Worm (Caenorhabditis elegans) whole organism, L4 larva: ENCODE results near the gene T26C11.8.

ENCODE experiments used
- T20F7.1 ChIP-seq: fragments of 200-800 bp; sonication (Bioruptor generic); optimal IDR thresholded peaks from 2 replicates; lab custom pipeline; 2018; ENCODE audit warnings: mild to moderate bottlenecking, missing genetic modification characterization, missing compliant biosample characterization
- ZK337.2 ChIP-seq: fragments of 200-800 bp; sonication (Bioruptor generic); IDR thresholded peaks from 2 replicates; pipeline ENCODE4 v1.3.6; 2022; ENCODE audit warnings: missing genetic modification reagents, missing genetic modification characterization, missing compliant biosample characterization
- aha-1 ChIP-seq: fragments of 150-350 bp; peaks from one replicate; lab custom pipeline; 2014; ENCODE audit warnings: missing biosample characterization, missing genetic modification characterization
- aly-2 ChIP-seq: sonication (generic microtip); optimal IDR thresholded peaks from 2 replicates; lab custom pipeline; 2018; ENCODE audit warnings: missing biosample characterization, missing genetic modification characterization
- ceh-28 ChIP-seq: fragments of 150-350 bp; optimal IDR thresholded peaks from 2 replicates; lab custom pipeline; 2014; ENCODE audit warnings: missing biosample characterization, missing genetic modification reagents, missing genetic modification characterization
- ceh-62 ChIP-seq: sonication (generic microtip); optimal IDR thresholded peaks from 2 replicates; lab custom pipeline; 2017; ENCODE audit warnings: missing biosample characterization, missing genetic modification characterization
- ceh-82 ChIP-seq: sonication (generic microtip); optimal IDR thresholded peaks from 2 replicates; lab custom pipeline; 2017; ENCODE audit warnings: missing biosample characterization, missing genetic modification characterization
- daf-19 ChIP-seq: fragments of 200-800 bp; sonication (Bioruptor generic); conservative IDR thresholded peaks from 2 replicates; pipeline ENCODE4 v1.3.6; 2022; ENCODE audit warnings: missing genetic modification characterization, missing compliant biosample characterization
- daf-8 ChIP-seq: fragments of 200-800 bp; sonication (Bioruptor generic); IDR thresholded peaks from 2 replicates; pipeline ENCODE4 v1.3.6; 2022; ENCODE audit warnings: missing genetic modification characterization, missing compliant biosample characterization
- dpl-1 ChIP-seq: fragments of 150-350 bp; optimal IDR thresholded peaks from 2 replicates; lab custom pipeline; 2014; ENCODE audit warnings: missing biosample characterization, missing genetic modification reagents, missing genetic modification characterization
- dve-1 ChIP-seq: sonication (generic microtip); optimal IDR thresholded peaks from 2 replicates; lab custom pipeline; 2017; ENCODE audit warnings: antibody characterized with exemption, mild to moderate bottlenecking, missing genetic modification characterization, missing compliant biosample characterization; ENCODE audit not compliant: insufficient read depth
- hif-1 ChIP-seq, 2 experiments: sonication (generic microtip); optimal IDR thresholded peaks; 2 replicates each; lab custom pipeline; 2016 to 2017; ENCODE audit warnings: missing compliant biosample characterization in 2 of 2, missing genetic modification characterization in 2 of 2, missing genetic modification reagents in 2 of 2, missing genotype in 2 of 2, mild to moderate bottlenecking in 1 of 2
- hmg-1.1 ChIP-seq: fragments of 200-800 bp; sonication (Bioruptor generic); IDR thresholded peaks from 2 replicates; pipeline ENCODE4 v1.3.6; 2022; ENCODE audit warnings: missing genetic modification reagents, missing genetic modification characterization, missing compliant biosample characterization
- jun-1 ChIP-seq: fragments of 150-350 bp; optimal IDR thresholded peaks from 2 replicates; lab custom pipeline; 2014; ENCODE audit warnings: missing biosample characterization, missing genetic modification reagents, missing genetic modification characterization
- mdl-1 ChIP-seq, 2 experiments: fragments of 150-350 bp in 1 of 2; sonication (generic microtip) in 1 of 2; optimal IDR thresholded peaks; 2 replicates each; lab custom pipeline; 2014 to 2017; ENCODE audit warnings: missing biosample characterization in 2 of 2, missing genetic modification characterization in 2 of 2
- mdt-29 ChIP-seq: fragments of 200-800 bp; sonication (Bioruptor generic); IDR thresholded peaks from 2 replicates; pipeline ENCODE4 v1.3.6; 2022; ENCODE audit warnings: missing genetic modification reagents, missing genetic modification characterization, missing compliant biosample characterization
- mes-2 ChIP-seq: sonication (generic microtip); optimal IDR thresholded peaks from 2 replicates; lab custom pipeline; 2016; ENCODE audit warnings: missing genotype, mild to moderate bottlenecking, missing genetic modification characterization, missing compliant biosample characterization; ENCODE audit not compliant: poor library complexity, severe bottlenecking
- nhr-11 ChIP-seq: fragments of 150-350 bp; optimal IDR thresholded peaks from 2 replicates; lab custom pipeline; 2014; ENCODE audit warnings: missing biosample characterization, missing genetic modification characterization
- nhr-111 ChIP-seq: fragments of 200-800 bp; sonication (Bioruptor generic); optimal IDR thresholded peaks from 2 replicates; lab custom pipeline; 2018; ENCODE audit warnings: mild to moderate bottlenecking, missing genetic modification characterization, missing compliant biosample characterization
- nhr-237 ChIP-seq: sonication (generic microtip); optimal IDR thresholded peaks from 2 replicates; lab custom pipeline; 2017; ENCODE audit warnings: missing biosample characterization, missing genetic modification characterization
- nhr-25 ChIP-seq: sonication (generic microtip); optimal IDR thresholded peaks from 2 replicates; lab custom pipeline; 2017; ENCODE audit warnings: missing genetic modification characterization, mild to moderate bottlenecking, missing compliant biosample characterization, antibody characterized with exemption, moderate library complexity, borderline replicate concordance; ENCODE audit not compliant: insufficient read depth
- nhr-41 ChIP-seq: fragments of 200-800 bp; sonication (Bioruptor generic); IDR thresholded peaks from 2 replicates; pipeline ENCODE4 v1.3.6; 2022; ENCODE audit warnings: missing genetic modification reagents, missing genetic modification characterization, missing compliant biosample characterization
- pha-4 ChIP-seq, 2 experiments: fragments of 150-350 bp in 1 of 2; fragments of 200-800 bp in 1 of 2; sonication (Bioruptor generic) in 1 of 2; IDR thresholded peaks in 1 of 2; optimal IDR thresholded peaks in 1 of 2; 2 replicates each; pipeline versions ENCODE4 v1.3.6 to Lab custom; 2014 to 2022; ENCODE audit warnings: missing genetic modification characterization in 2 of 2, missing genetic modification reagents in 2 of 2, missing biosample characterization in 1 of 2, missing compliant biosample characterization in 1 of 2
- php-3 ChIP-seq: fragments of 200-800 bp; sonication (Bioruptor generic); IDR thresholded peaks from 2 replicates; pipeline ENCODE4 v1.3.6; 2022; ENCODE audit warnings: missing genetic modification reagents, missing genetic modification characterization, missing compliant biosample characterization
- rbr-2 ChIP-seq: sonication (generic microtip); optimal IDR thresholded peaks from 2 replicates; lab custom pipeline; 2016; ENCODE audit warnings: missing genotype, missing genetic modification characterization, missing compliant biosample characterization
- set-16 ChIP-seq: fragments of 200-800 bp; sonication (Bioruptor generic); IDR thresholded peaks from 2 replicates; pipeline ENCODE4 v1.3.6; 2022; ENCODE audit warnings: missing genetic modification reagents, missing genetic modification characterization, missing compliant biosample characterization
- snpc-1.2 ChIP-seq: fragments of 200-800 bp; sonication (Bioruptor generic); IDR thresholded peaks from 2 replicates; pipeline ENCODE4 v1.3.6; 2022; ENCODE audit warnings: missing genetic modification reagents, missing genetic modification characterization, missing compliant biosample characterization
- zip-11 ChIP-seq: fragments of 200-800 bp; sonication (Bioruptor generic); IDR thresholded peaks from 2 replicates; pipeline ENCODE4 v1.3.6; 2022; ENCODE audit warnings: missing genetic modification characterization, missing compliant biosample characterization
- ztf-11 ChIP-seq: fragments of 150-350 bp; optimal IDR thresholded peaks from 2 replicates; lab custom pipeline; 2014; ENCODE audit warnings: missing biosample characterization, missing genetic modification characterization

T26C11.8 gene

ce11 chrX:1909353-1909752 lies 48.8 kb downstream of the T26C11.8 start (continued):
- peak; percentile 95 for TF ChIP-seq rbr-2
- no peak for TF ChIP-seq nhr-25 (tag; lab: Kevin White, UChicago)
- no peak for TF ChIP-seq snpc-1.2 (GFP tag; lab: Robert Waterston, UW)
- no peak for TF ChIP-seq ceh-62 (tag; lab: Kevin White, UChicago)
- peak; percentile 98 for TF ChIP-seq hmg-1.1 (GFP tag; lab: Robert Waterston, UW)
- TF ChIP-seq nhr-237: peak; percentile 44
- no peak for TF ChIP-seq ceh-28 (tag; lab: Kevin White, UChicago)
- TF ChIP-seq daf-8 (GFP tag; lab: Robert Waterston, UW): no peak
- TF ChIP-seq ztf-11 (tag; lab: Kevin White, UChicago): no peak
- TF ChIP-seq pha-4 (GFP tag; IDR thresholded peaks at IDR 0.05; lab: Robert Waterston, UW): peak; percentile 88; the same call in 1 of the 2 replicates
- TF ChIP-seq pha-4 (tag; optimal IDR thresholded peaks at IDR 0.05; lab: Kevin White, UChicago): no peak
- no peak for TF ChIP-seq daf-19 (GFP tag; lab: Robert Waterston, UW)
- no peak for TF ChIP-seq set-16 (GFP tag; lab: Robert Waterston, UW)
- TF ChIP-seq nhr-11: no peak
- peak; percentile 35 to 57 for TF ChIP-seq hif-1 (tag; optimal IDR thresholded peaks at IDR 0.05; lab: Kevin White, UChicago)
- peak; percentile 100 for TF ChIP-seq aha-1
- TF ChIP-seq nhr-111 (GFP tag; lab: Kevin White, UChicago): peak; percentile 3
- TF ChIP-seq ZK337.2 (GFP tag; lab: Robert Waterston, UW): peak; percentile 61
- TF ChIP-seq zip-11 (GFP tag; lab: Robert Waterston, UW): peak; percentile 71; the same call in 1 of the 2 replicates
- TF ChIP-seq dve-1 (tag; lab: Kevin White, UChicago): no peak
- TF ChIP-seq mdl-1 (tag; optimal IDR thresholded peaks at IDR 0.05; lab: Kevin White, UChicago): peak; percentile 23 to 52
- 0 out of 2 replicates have a peak, but pooled peaks have one; percentile 40 for TF ChIP-seq mdt-29 (GFP tag; lab: Robert Waterston, UW)
- peak; percentile 88 for TF ChIP-seq php-3 (GFP tag; lab: Robert Waterston, UW)
- TF ChIP-seq mes-2 (tag; lab: Kevin White, UChicago): peak; percentile 94
- peak; percentile 46 for TF ChIP-seq ceh-82 (tag; lab: Kevin White, UChicago)
- no peak for TF ChIP-seq aly-2 (tag; lab: Kevin White, UChicago)
- peak; percentile 46 for TF ChIP-seq dpl-1
- no peak for TF ChIP-seq T20F7.1 (GFP tag; lab: Kevin White, UChicago)
- peak; percentile 79 for TF ChIP-seq jun-1 (tag; lab: Kevin White, UChicago)
- TF ChIP-seq nhr-41 (GFP tag; lab: Robert Waterston, UW): 0 out of 2 replicates have a peak, but pooled peaks have one; percentile 36
- TF ChIP-seq, all 104 proteins: peak for 59
